Worm (Caenorhabditis elegans) whole organism, late embryonic: ENCODE data around the gene sprr-2.

Source experiments
- ceh-19 ChIP-seq: fragments of 200-800 bp; sonication (Bioruptor generic); optimal IDR thresholded peaks from 2 replicates; lab custom pipeline; 2018; ENCODE audit warnings: mild to moderate bottlenecking, missing genetic modification characterization, missing compliant biosample characterization
- ceh-31 ChIP-seq: sonication (generic microtip); optimal IDR thresholded peaks from 2 replicates; lab custom pipeline; 2016; ENCODE audit warnings: missing genetic modification characterization, missing compliant biosample characterization
- ceh-6 ChIP-seq: fragments of 200-800 bp; sonication (Bioruptor generic); optimal IDR thresholded peaks from 2 replicates; lab custom pipeline; 2018; ENCODE audit warnings: mild to moderate bottlenecking, missing genetic modification characterization, missing compliant biosample characterization
- fax-1 ChIP-seq: sonication (generic microtip); optimal IDR thresholded peaks from 2 replicates; lab custom pipeline; 2016; ENCODE audit warnings: missing genotype, missing genetic modification characterization, missing compliant biosample characterization
- odd-2 ChIP-seq: sonication (generic microtip); optimal IDR thresholded peaks from 2 replicates; lab custom pipeline; 2017; ENCODE audit warnings: antibody characterized with exemption, mild to moderate bottlenecking, missing genetic modification characterization, missing compliant biosample characterization
- pag-3 ChIP-seq: sonication (generic microtip); optimal IDR thresholded peaks from 2 replicates; lab custom pipeline; 2016; ENCODE audit warnings: missing compliant biosample characterization, missing genetic modification characterization, borderline replicate concordance
- sox-4 ChIP-seq: sonication (generic microtip); optimal IDR thresholded peaks from 2 replicates; lab custom pipeline; 2017; ENCODE audit warnings: mild to moderate bottlenecking, missing genetic modification characterization, inconsistent platforms, missing compliant biosample characterization

ce11 chrX:14797405-14797804, 4.2 kb downstream of the sprr-2 start:
- TF ChIP-seq fax-1 (tag; lab: Kevin White, UChicago) (no peak), pag-3 (tag; lab: Kevin White, UChicago) (no peak), sox-4 (tag; lab: Kevin White, UChicago) (no peak), ceh-6 (no peak), ceh-31 (no peak), odd-2 (no peak), ceh-19 (no peak)
